Worm (Caenorhabditis elegans): ENCODE measurements around the gene act-1.

- TF ChIP-seq lsy-2 (tag; optimal IDR thresholded peaks at IDR 0.05) (no peak), mab-5 (tag; optimal IDR thresholded peaks at IDR 0.05) (no peak), flh-1 (GFP tag; optimal IDR thresholded peaks at IDR 0.05) (no peak), lin-32 (GFP tag; optimal IDR thresholded peaks at IDR 0.05) (no peak), nhr-28 (tag; optimal IDR thresholded peaks at IDR 0.05) (no peak), nhr-76 (tag; optimal IDR thresholded peaks at IDR 0.05) (no peak), nhr-237 (tag; optimal IDR thresholded peaks at IDR 0.05) (no peak), ceh-39 (tag; optimal IDR thresholded peaks at IDR 0.05) (no peak)
Observed at ce11 chrV:11073354-11073753, 7.5 kb upstream of the act-1 start.
